Worm (Caenorhabditis elegans) whole organism, young adult: ENCODE data around the gene R03A10.5.
A peak's percentile ranks its signal among the peaks of the same experiment; 100 is the strongest.

Experiments used
- F10E7.11 ChIP-seq: sonication (generic microtip); optimal IDR thresholded peaks from 2 replicates; lab custom pipeline; 2017; ENCODE audit warnings: mild to moderate bottlenecking, missing genetic modification characterization, moderate library complexity, missing compliant biosample characterization
- F37B4.10 ChIP-seq: fragments of 200-800 bp; sonication (Bioruptor generic); IDR thresholded peaks from 2 replicates; pipeline ENCODE4 v1.3.6; 2022; ENCODE audit warnings: missing genetic modification characterization, missing compliant biosample characterization
- F49E8.2 ChIP-seq: sonication (generic microtip); optimal IDR thresholded peaks from 3 replicates; lab custom pipeline; 2017; ENCODE audit warnings: missing genetic modification characterization, mild to moderate bottlenecking, missing compliant biosample characterization, antibody characterized with exemption, moderate library complexity; ENCODE audit not compliant: insufficient read depth
- T07F8.4 ChIP-seq: sonication (generic microtip); optimal IDR thresholded peaks from 2 replicates; lab custom pipeline; 2016; ENCODE audit warnings: mild to moderate bottlenecking, missing genetic modification characterization, moderate library complexity, missing compliant biosample characterization
- Y53G8AR.9 ChIP-seq: fragments of 200-800 bp; sonication (Bioruptor generic); conservative IDR thresholded peaks from 2 replicates; pipeline ENCODE4 v1.3.6; 2022; ENCODE audit warnings: missing genetic modification reagents, missing genetic modification characterization, missing compliant biosample characterization
- Y67H2A.10 ChIP-seq: fragments of 200-800 bp; sonication (Bioruptor generic); conservative IDR thresholded peaks from 2 replicates; pipeline ENCODE4 v1.3.6; 2022; ENCODE audit warnings: missing genetic modification reagents, missing genetic modification characterization, missing compliant biosample characterization
- aptf-2 ChIP-seq: fragments of 200-800 bp; sonication (Bioruptor generic); conservative IDR thresholded peaks from 2 replicates; pipeline ENCODE4 v1.3.6; 2022; ENCODE audit warnings: missing genetic modification reagents, missing genetic modification characterization, missing compliant biosample characterization
- aptf-3 ChIP-seq: fragments of 200-800 bp; sonication (Bioruptor generic); IDR thresholded peaks from 2 replicates; pipeline ENCODE4 v1.3.6; 2022; ENCODE audit warnings: missing genetic modification characterization, missing compliant biosample characterization
- atf-7 ChIP-seq: sonication (generic microtip); optimal IDR thresholded peaks from 2 replicates; lab custom pipeline; 2017; ENCODE audit warnings: mild to moderate bottlenecking, missing genetic modification characterization, missing compliant biosample characterization
- attf-6 ChIP-seq: fragments of 200-800 bp; sonication (Bioruptor generic); IDR thresholded peaks from 2 replicates; pipeline ENCODE4 v1.3.6; 2022; ENCODE audit warnings: missing genetic modification reagents, missing genetic modification characterization, missing compliant biosample characterization
- ccch-3 ChIP-seq: fragments of 200-800 bp; sonication (Bioruptor generic); optimal IDR thresholded peaks from 2 replicates; lab custom pipeline; 2018; ENCODE audit warnings: mild to moderate bottlenecking, missing genetic modification characterization, missing compliant biosample characterization
- ceh-58 ChIP-seq: fragments of 200-800 bp; sonication (Bioruptor generic); IDR thresholded peaks from 2 replicates; pipeline ENCODE4 v1.3.6; 2022; ENCODE audit warnings: missing genetic modification characterization, missing compliant biosample characterization
- ceh-91 ChIP-seq: fragments of 200-800 bp; sonication (Bioruptor generic); IDR thresholded peaks from 2 replicates; pipeline ENCODE4 v1.3.6; 2022; ENCODE audit warnings: missing genetic modification reagents, missing genetic modification characterization, missing compliant biosample characterization
- dpl-1 ChIP-seq: fragments of 150-350 bp; optimal IDR thresholded peaks from 2 replicates; lab custom pipeline; 2014; ENCODE audit warnings: missing biosample characterization, missing genetic modification reagents, missing genetic modification characterization
- egrh-3 ChIP-seq: fragments of 200-800 bp; sonication (Bioruptor generic); IDR thresholded peaks from 2 replicates; pipeline ENCODE4 v1.3.6; 2022; ENCODE audit warnings: missing genetic modification reagents, missing genetic modification characterization, missing compliant biosample characterization
- ekl-4 ChIP-seq: fragments of 200-800 bp; sonication (Bioruptor generic); IDR thresholded peaks from 2 replicates; pipeline ENCODE4 v1.3.6; 2022; ENCODE audit warnings: missing genetic modification reagents, missing genetic modification characterization, missing compliant biosample characterization
- ets-4 ChIP-seq: fragments of 200-800 bp; sonication (Bioruptor generic); optimal IDR thresholded peaks from 2 replicates; lab custom pipeline; 2018; ENCODE audit warnings: mild to moderate bottlenecking, missing genetic modification characterization, missing compliant biosample characterization
- lir-1 ChIP-seq: fragments of 200-800 bp; sonication (Bioruptor generic); conservative IDR thresholded peaks from 2 replicates; pipeline ENCODE4 v1.3.6; 2022; ENCODE audit warnings: missing genetic modification reagents, missing genetic modification characterization, missing compliant biosample characterization
- madf-3 ChIP-seq: fragments of 200-800 bp; sonication (Bioruptor generic); IDR thresholded peaks from 2 replicates; pipeline ENCODE4 v1.3.6; 2022; ENCODE audit warnings: missing genetic modification reagents, missing genetic modification characterization, missing compliant biosample characterization
- mcd-1 ChIP-seq: fragments of 200-800 bp; sonication (Bioruptor generic); IDR thresholded peaks from 2 replicates; pipeline ENCODE4 v1.3.6; 2022; ENCODE audit warnings: missing genetic modification reagents, missing genetic modification characterization, missing compliant biosample characterization
- nhr-80 ChIP-seq: sonication (generic microtip); optimal IDR thresholded peaks from 2 replicates; lab custom pipeline; 2016; ENCODE audit warnings: missing genetic modification characterization, missing compliant biosample characterization
- nhr-90 ChIP-seq: sonication (generic microtip); optimal IDR thresholded peaks from 2 replicates; lab custom pipeline; 2016; ENCODE audit warnings: missing genotype, mild to moderate bottlenecking, missing genetic modification characterization, missing compliant biosample characterization
- pbrm-1 ChIP-seq: fragments of 200-800 bp; sonication (Bioruptor generic); IDR thresholded peaks from 2 replicates; pipeline ENCODE4 v1.3.6; 2022; ENCODE audit warnings: missing genetic modification reagents, missing genetic modification characterization, missing compliant biosample characterization
- snpc-1.1 ChIP-seq: sonication (generic microtip); optimal IDR thresholded peaks from 2 replicates; lab custom pipeline; 2017; ENCODE audit warnings: missing genetic modification characterization, mild to moderate bottlenecking, missing compliant biosample characterization, antibody characterized with exemption, moderate library complexity, missing genotype, missing genetic modification reagents; ENCODE audit not compliant: insufficient read depth
- tbp1 ChIP-seq: fragments of 200-800 bp; sonication (Bioruptor generic); optimal IDR thresholded peaks from 2 replicates; lab custom pipeline; 2018; ENCODE audit warnings: mild to moderate bottlenecking, missing genetic modification characterization, missing compliant biosample characterization
- zfh-2 ChIP-seq: fragments of 200-800 bp; sonication (Bioruptor generic); conservative IDR thresholded peaks from 2 replicates; pipeline ENCODE4 v1.3.6; 2022; ENCODE audit warnings: missing genetic modification reagents, missing genetic modification characterization, missing compliant biosample characterization
- ztf-18 ChIP-seq: sonication (generic microtip); optimal IDR thresholded peaks from 2 replicates; lab custom pipeline; 2016; ENCODE audit warnings: missing genotype, mild to moderate bottlenecking, missing genetic modification characterization, missing compliant biosample characterization
- ztf-3 ChIP-seq: fragments of 200-800 bp; sonication (Bioruptor generic); optimal IDR thresholded peaks from 2 replicates; lab custom pipeline; 2018; ENCODE audit warnings: mild to moderate bottlenecking, missing genetic modification characterization, missing compliant biosample characterization
- ztf-6 ChIP-seq: fragments of 200-800 bp; sonication (Bioruptor generic); IDR thresholded peaks from 2 replicates; pipeline ENCODE4 v1.3.6; 2022; ENCODE audit warnings: missing genetic modification reagents, missing genetic modification characterization, missing compliant biosample characterization

The R03A10.5 gene

DNA sequence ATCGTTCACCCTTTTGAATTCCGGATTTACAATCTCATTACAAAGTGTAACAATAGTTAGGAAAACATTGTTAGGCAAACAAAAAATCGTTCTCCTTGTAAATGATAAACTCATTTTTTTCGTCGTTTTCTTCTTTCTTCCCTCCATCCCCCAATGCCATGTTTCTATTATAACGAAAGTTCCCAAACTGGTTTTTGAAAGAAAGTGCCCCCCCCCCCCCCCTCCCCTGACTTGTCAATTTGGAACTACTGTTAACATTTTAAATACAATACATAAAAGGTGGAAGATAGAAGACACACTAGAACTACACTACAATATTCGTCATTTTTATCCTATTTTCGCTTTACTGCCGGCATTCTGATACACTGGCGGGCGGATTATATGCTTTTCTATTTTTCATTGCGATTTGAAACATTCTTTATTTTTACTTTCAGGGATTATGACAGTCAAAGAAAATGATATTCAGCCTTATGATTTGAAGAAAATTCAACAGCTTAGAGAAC, at the start of gene R03A10.5:
Gene R03A10.5, plus strand, starts transcription at position 431 of the 503 bp plus-strand sequence.
- TF ChIP-seq Y67H2A.10 (no peak), egrh-3 (GFP tag; lab: Robert Waterston, UW) (0 out of 2 replicates have a peak, but pooled peaks have one; percentile 23)

DNA sequence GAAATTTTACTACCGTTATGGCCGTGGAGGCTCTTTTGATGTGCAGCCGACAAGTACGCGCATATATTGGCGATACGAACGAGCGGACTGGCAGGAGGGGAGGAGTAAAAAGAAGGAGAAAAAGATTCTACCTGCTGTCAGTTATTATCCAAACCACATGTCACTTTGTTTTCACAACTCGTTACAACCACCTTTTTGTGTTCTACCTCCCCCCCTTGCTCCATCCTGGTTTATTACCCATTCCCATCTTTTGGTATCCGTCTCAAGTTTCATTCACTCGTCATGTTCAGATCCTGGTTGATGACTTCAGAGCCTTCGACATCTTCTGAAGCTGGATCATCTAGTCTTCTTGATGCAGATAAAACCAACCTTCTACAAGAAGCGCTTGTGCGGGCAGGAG, 38.9 kb upstream of the R03A10.5 start, which contains the start of gene psa-3:
Gene psa-3, plus strand, starts transcription at position 301 of the 400 bp plus-strand sequence.
- TF ChIP-seq zfh-2 (GFP tag; lab: Robert Waterston, UW) (0 out of 2 replicates have a peak, but pooled peaks have one; percentile 16), egrh-3 (GFP tag; lab: Robert Waterston, UW) (no peak), aptf-2 (no peak), ceh-58 (GFP tag; lab: Robert Waterston, UW) (no peak), nhr-80 (tag; lab: Kevin White, UChicago) (no peak)
- TF ChIP-seq, all 124 proteins: peak for 1

DNA sequence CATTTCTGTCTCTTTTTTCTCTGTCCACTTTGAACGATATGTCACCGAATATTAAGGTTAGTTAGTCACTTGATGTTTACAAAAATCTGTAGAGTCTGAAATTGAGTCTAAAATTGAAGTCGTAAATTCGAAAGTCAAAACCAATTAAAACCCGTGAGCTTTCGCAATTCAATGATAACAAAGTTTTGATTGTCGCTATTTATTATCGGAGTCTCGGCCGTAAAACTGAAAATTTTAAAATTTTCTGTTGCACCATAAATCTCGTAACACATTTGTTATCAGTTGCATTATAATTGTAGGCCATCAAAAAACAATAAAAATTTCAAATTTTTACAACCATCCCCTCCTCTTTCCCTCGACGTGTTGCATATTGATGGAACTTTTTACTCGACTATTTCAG, 37.9 kb upstream of the R03A10.5 start:
- TF ChIP-seq ztf-6 (GFP tag; lab: Robert Waterston, UW) (no peak), nhr-80 (tag; lab: Kevin White, UChicago) (peak; percentile 44), ekl-4 (GFP tag; lab: Robert Waterston, UW) (no peak), ccch-3 (GFP tag; lab: Kevin White, UChicago) (no peak), atf-7 (tag; lab: Kevin White, UChicago) (no peak), ztf-3 (GFP tag; lab: Kevin White, UChicago) (no peak)

- TF ChIP-seq F10E7.11 (tag; lab: Kevin White, UChicago) (no peak), T07F8.4 (tag; lab: Kevin White, UChicago) (no peak), zfh-2 (GFP tag; lab: Robert Waterston, UW) (peak; percentile 58), atf-7 (tag; lab: Kevin White, UChicago) (no peak), F37B4.10 (0 out of 2 replicates have a peak, but pooled peaks have one; percentile 64), mcd-1 (GFP tag; lab: Robert Waterston, UW) (no peak), dpl-1 (GFP tag; lab: Kevin White, UChicago) (no peak), tbp1 (GFP tag; lab: Kevin White, UChicago) (no peak), nhr-90 (tag; lab: Kevin White, UChicago) (no peak), ets-4 (no peak)
Observed at ce11 chrX:15415226-15415625, 31.3 kb upstream of the R03A10.5 start, which contains the start of gene pqn-36. TSS of gene pqn-36 (minus strand) at chrX:15415493.

DNA sequence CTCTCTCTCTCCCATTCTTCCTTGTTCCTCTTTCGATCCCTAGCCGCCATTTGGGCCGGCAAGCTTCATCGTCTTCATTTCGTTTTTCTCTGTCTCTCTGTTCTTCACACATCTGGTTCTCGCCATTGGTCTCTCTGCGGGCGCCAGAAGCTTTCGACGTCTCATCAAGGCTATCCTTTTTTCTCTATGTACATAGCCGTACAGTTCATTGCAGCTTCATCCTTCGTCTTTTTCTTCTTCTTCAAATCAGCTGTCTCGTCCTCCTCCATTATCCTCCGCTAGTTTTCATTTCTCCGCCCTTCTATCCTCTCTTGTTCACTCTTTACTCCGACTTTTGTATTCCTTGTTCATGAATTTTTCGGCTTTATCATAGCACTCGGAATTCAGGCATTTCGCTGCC, 25.9 kb upstream of the R03A10.5 start, which contains the start of gene F39D8.3:
Gene F39D8.3, plus strand, starts transcription at position 301 of the 400 bp plus-strand sequence.
- TF ChIP-seq madf-3 (GFP tag; lab: Robert Waterston, UW) (no peak), dpl-1 (GFP tag; lab: Kevin White, UChicago) (no peak), lir-1 (GFP tag; lab: Robert Waterston, UW) (no peak), snpc-1.1 (no peak), pbrm-1 (no peak), F10E7.11 (tag; lab: Kevin White, UChicago) (no peak), ceh-91 (GFP tag; lab: Robert Waterston, UW) (no peak), F49E8.2 (no peak), ztf-3 (GFP tag; lab: Kevin White, UChicago) (no peak), ztf-18 (tag; lab: Kevin White, UChicago) (no peak), attf-6 (GFP tag; lab: Robert Waterston, UW) (no peak), aptf-3 (GFP tag; lab: Robert Waterston, UW) (no peak), Y53G8AR.9 (no peak)
